Fruit fly (Drosophila melanogaster): ENCODE measurements around the gene CG13884.

CG13884 gene

DNA sequence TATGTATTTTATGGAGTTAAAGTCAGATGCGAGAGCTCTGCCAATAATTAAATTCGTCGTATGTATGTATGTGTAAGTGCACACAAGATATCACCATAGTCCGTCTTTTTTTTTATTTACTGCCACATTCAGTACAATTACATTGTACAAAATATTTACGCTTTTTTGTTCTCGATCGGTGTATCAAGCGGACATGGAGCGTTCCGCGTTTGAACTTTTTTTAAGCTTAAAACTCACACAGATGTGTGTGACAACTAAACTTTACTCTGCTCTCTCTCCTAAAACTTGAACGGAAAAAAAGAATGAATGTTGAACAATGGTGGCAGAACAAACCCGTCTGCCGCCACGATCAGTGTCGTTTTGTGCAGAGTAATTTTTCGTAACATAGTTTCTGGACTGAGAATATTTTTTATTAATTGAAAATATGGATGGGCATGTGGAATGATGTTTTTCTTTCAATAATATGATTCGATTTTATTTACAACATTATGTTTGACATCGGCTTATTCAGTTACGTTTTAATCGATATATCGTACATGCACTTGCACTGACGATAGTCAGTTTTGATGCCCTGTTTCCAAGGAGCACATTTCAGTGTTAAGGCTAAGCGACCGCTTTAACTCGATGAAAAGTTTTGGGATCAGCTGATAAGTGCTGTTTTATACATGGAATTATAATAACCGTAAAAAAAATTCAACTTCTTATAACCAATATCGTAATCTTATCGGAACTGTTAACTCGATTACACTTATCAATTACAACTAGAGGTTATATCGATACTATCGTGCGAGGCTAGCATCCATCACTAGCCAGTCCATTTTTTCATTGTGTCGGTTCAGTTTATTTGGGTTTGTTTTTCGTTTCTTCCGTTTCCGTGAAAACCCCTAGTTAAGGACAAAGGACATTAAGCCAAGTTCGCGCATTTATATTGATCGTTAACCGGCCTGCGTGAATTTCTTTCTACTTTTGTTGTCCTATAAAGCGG, 19.3 kb downstream of the CG13884 start, which contains the start of gene mth (continued):
- TF ChIP-seq woc (GFP tag; optimal IDR thresholded peaks at IDR 0.05) (peak; percentile 73), Abd-B (GFP tag; optimal IDR thresholded peaks at IDR 0.05) (no peak), dsf (GFP tag; optimal IDR thresholded peaks at IDR 0.05; ENCODE audit: borderline replicate concordance) (peak; percentile 60)

DNA sequence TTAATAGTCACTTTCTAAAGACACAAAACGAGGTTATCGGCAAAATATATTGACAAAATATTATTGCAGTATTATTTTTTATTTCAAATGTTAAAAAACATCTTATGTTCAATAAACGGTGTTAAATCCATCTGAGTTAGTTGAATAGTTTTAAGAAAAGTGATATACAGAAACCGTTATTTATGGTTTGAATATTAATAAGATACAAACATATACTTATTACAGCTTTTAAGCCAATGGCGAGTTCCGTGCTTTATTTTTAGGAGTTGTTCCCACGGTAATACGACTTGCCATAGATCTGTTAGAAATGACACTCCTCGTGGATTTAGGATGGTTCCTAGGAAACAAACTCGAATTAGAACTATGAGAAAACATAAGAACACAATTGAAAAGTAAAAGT, 22.9 kb downstream of the CG13884 start:
- TF ChIP-seq fru (GFP tag; optimal IDR thresholded peaks at IDR 0.05) (no peak), tai (GFP tag; optimal IDR thresholded peaks at IDR 0.05) (peak; percentile 12)

DNA sequence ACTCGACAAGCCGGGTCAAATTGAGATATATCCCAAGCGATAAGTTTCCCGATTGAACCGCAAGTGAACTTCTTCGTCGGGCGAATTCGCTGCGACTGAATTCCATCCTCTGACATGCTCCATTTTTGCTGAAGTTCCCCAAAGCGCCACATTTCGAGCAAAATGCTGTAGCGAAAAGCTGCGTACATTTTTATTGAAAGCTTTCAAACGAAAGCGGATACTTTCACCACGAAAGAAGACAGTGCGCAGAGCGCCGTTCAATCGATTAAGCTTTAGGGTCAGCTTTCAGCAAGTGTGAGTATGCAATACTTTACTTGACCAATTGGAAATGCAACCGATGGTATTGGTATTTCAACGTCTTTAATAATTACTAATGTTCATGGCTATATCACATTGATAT, 23.4 kb downstream of the CG13884 start, which contains the start of gene mthl10:
Gene mthl10 (minus strand): TSS at position 77 of the 400 bp plus-strand sequence.
- TF ChIP-seq Sp1 (GFP tag; optimal IDR thresholded peaks at IDR 0.05) (no peak), h (GFP tag; optimal IDR thresholded peaks at IDR 0.05) (no peak), ey (GFP tag; optimal IDR thresholded peaks at IDR 0.05) (no peak), lola (GFP tag; optimal IDR thresholded peaks at IDR 0.05) (peak; percentile 73), Rel (GFP tag; optimal IDR thresholded peaks at IDR 0.05) (no peak), Rel (tag; optimal IDR thresholded peaks at IDR 0.05) (peak; percentile 49), sage (GFP tag; optimal IDR thresholded peaks at IDR 0.05) (peak; percentile 40), N (GFP tag; optimal IDR thresholded peaks at IDR 0.05) (no peak), Myc (optimal IDR thresholded peaks at IDR 0.05) (peak; percentile 22), foxo (GFP tag; optimal IDR thresholded peaks at IDR 0.05) (peak in 1 of 2 experiments; percentile 57), sv (GFP tag; optimal IDR thresholded peaks at IDR 0.05) (no peak), HLH106 (tag; optimal IDR thresholded peaks at IDR 0.05) (no peak), psq (GFP tag; optimal IDR thresholded peaks at IDR 0.05) (no peak)

DNA sequence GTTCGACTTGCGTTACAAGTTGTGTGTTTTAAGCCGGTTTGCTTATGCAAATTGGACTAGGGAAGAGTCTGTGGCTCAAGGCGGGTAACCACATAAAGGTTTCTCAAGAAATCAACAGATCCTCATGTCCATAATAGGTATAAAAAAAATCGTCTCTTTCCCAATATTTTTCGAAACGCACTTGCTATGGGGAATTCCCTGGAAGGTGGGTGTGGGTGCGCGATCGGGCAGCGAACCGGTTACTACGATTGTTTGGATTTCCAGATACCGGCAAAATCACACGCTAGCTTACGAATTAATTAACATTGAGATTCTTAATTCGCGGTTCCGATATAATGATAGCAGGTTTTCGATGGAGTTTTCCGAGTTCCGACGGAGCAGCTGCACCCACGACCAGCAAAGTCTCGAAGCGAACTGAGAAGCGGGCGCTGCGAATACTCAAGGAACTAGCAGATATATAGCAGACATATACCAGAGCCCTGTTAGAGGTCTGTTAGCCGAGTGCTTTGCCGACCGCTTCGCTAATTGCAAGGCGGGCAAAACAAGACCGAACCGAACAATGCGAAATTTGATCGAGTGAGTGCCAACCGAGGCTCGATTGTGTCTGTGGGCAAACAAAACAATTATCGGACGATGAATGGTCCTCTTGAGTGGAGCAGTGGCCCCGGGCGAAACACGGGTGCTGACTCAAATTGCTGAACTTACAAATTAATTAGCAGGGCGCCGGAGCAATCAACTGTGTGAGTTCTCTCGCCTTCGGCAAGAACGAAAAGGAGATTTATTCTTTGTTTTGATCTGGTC, 25.0 kb downstream of the CG13884 start:
- TF ChIP-seq Rel (GFP tag; optimal IDR thresholded peaks at IDR 0.05) (no peak), Rel (tag; optimal IDR thresholded peaks at IDR 0.05) (peak; percentile 92), Vsx2 (GFP tag; optimal IDR thresholded peaks at IDR 0.05; ENCODE audit: partially characterized antibody) (no peak), fru (GFP tag; optimal IDR thresholded peaks at IDR 0.05) (no peak), sv (GFP tag; optimal IDR thresholded peaks at IDR 0.05) (no peak), Hr83 (GFP tag; optimal IDR thresholded peaks at IDR 0.05; ENCODE audit: poor library complexity, severe bottlenecking) (peak; percentile 7), Mio (GFP tag; optimal IDR thresholded peaks at IDR 0.05) (no peak), h (GFP tag; optimal IDR thresholded peaks at IDR 0.05) (peak; percentile 31), Sp1 (GFP tag; optimal IDR thresholded peaks at IDR 0.05) (peak; percentile 13), GATAd (GFP tag; optimal IDR thresholded peaks at IDR 0.05) (no peak), CrebA (GFP tag; optimal IDR thresholded peaks at IDR 0.05; ENCODE audit: borderline replicate concordance) (no peak), brk (GFP tag; optimal IDR thresholded peaks at IDR 0.05) (no peak), OdsH (GFP tag; optimal IDR thresholded peaks at IDR 0.05) (no peak)

DNA sequence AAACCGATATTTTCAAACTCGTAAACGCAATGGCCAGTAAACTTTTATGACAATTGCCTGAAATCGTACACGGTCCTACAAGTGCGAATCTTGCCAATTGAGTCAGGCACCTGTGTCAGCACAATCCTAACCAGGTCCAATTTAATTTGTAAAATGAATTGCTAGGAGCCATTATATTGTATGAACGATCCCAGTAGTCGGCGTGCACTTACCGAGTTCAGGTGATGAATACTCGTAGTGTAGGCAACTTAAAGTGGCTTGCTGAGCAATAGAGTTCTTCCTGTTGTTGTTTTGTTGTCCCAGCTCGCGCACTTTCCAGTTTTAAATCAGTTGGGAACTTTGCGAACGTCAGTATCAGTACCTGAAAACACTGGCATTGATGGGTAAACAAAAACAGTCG, 25.7 kb downstream of the CG13884 start:
- no peak for TF ChIP-seq Hr83 (GFP tag; optimal IDR thresholded peaks at IDR 0.05; ENCODE audit: poor library complexity, severe bottlenecking)
- no peak for TF ChIP-seq CG9705 (GFP tag; optimal IDR thresholded peaks at IDR 0.05)
- TF ChIP-seq Vsx2 (GFP tag; optimal IDR thresholded peaks at IDR 0.05; ENCODE audit: partially characterized antibody): no peak
- TF ChIP-seq jim (GFP tag; optimal IDR thresholded peaks at IDR 0.05): no peak
- no peak for TF ChIP-seq tai (GFP tag; optimal IDR thresholded peaks at IDR 0.05)
- no peak for TF ChIP-seq Abd-B (GFP tag; optimal IDR thresholded peaks at IDR 0.05)
- no peak for TF ChIP-seq sv (GFP tag; optimal IDR thresholded peaks at IDR 0.05)
- no peak for TF ChIP-seq CG32264 (GFP tag; optimal IDR thresholded peaks at IDR 0.05)
- TF ChIP-seq Sp1 (GFP tag; optimal IDR thresholded peaks at IDR 0.05): no peak
- no peak for TF ChIP-seq N (GFP tag; optimal IDR thresholded peaks at IDR 0.05)
- TF ChIP-seq OdsH (GFP tag; optimal IDR thresholded peaks at IDR 0.05): no peak
- TF ChIP-seq Mio (GFP tag; optimal IDR thresholded peaks at IDR 0.05): no peak
- TF ChIP-seq pan (optimal IDR thresholded peaks at IDR 0.05): no peak
- TF ChIP-seq HLH106 (tag; optimal IDR thresholded peaks at IDR 0.05): no peak
- no peak for TF ChIP-seq brk (GFP tag; optimal IDR thresholded peaks at IDR 0.05)
- TF ChIP-seq rgr (GFP tag; optimal IDR thresholded peaks at IDR 0.05): no peak
- TF ChIP-seq foxo (GFP tag; optimal IDR thresholded peaks at IDR 0.05): no peak

All from whole organism, wandering third instar larva.